Fruit fly (Drosophila melanogaster): ENCODE data around the gene Josd.
A peak's percentile ranks its signal among the peaks of the same experiment; 100 is the strongest.

Gene Josd

dm6 chrX:6283470-6283869 lies 22.5 kb downstream of the Josd start, which contains the start of gene CG11700:
Gene CG11700 (minus strand): TSS chrX:6283575.
- TF ChIP-seq h (optimal IDR thresholded peaks at IDR 0.05) (no peak), psq (optimal IDR thresholded peaks at IDR 0.05) (no peak), Sin3A (optimal IDR thresholded peaks at IDR 0.05) (no peak), Myc (optimal IDR thresholded peaks at IDR 0.05) (no peak), insv (optimal IDR thresholded peaks at IDR 0.05) (no peak), ttk (optimal IDR thresholded peaks at IDR 0.05) (no peak)

- TF ChIP-seq insv (optimal IDR thresholded peaks at IDR 0.05) = no peak
Observed at dm6 chrX:6287842-6288241, 26.9 kb downstream of the Josd start, which contains the start of the genes Top3beta and wuho. Gene Top3beta (minus strand): TSS chrX:6287990. Gene wuho (plus strand): TSS chrX:6288100.

- TF ChIP-seq h (optimal IDR thresholded peaks at IDR 0.05) = no peak
- peak; percentile 98 for TF ChIP-seq insv (optimal IDR thresholded peaks at IDR 0.05)
Observed at dm6 chrX:6291083-6291699, 30.2 kb downstream of the Josd start, which contains the start of the genes Rpt4 and mldr. Gene Rpt4 (minus strand): TSS chrX:6291245. Gene mldr (plus strand): TSS chrX:6291303.

dm6 chrX:6294243-6294642 lies 33.3 kb downstream of the Josd start, which contains the start of gene CG15892:
Gene CG15892 (minus strand): TSS chrX:6294343.
- TF ChIP-seq h (optimal IDR thresholded peaks at IDR 0.05) (no peak), Sin3A (optimal IDR thresholded peaks at IDR 0.05) (no peak), ttk (optimal IDR thresholded peaks at IDR 0.05) (no peak), psq (optimal IDR thresholded peaks at IDR 0.05) (no peak), Myc (optimal IDR thresholded peaks at IDR 0.05) (no peak), insv (optimal IDR thresholded peaks at IDR 0.05) (no peak)

DNA sequence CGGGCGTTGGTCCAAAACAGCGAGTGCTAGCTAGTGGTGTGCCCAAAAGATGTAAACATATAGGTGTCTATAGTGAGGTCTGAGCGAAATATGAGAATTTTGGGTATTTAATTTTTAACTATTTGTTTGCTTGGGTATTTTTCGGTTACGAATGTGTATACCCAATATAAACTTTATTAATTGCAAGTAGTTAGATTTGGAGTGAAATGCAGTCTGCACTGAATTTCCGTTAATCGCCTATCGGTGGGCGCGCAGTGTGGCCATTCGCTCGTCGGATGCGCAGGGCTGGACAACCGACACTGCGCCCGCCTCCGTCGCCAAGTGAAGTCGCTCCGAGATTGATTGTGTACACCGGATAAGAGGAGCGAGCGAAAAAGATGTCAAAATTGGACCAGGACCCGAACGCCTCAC lies 34.2 kb downstream of the Josd start, which contains the start of the genes CG15891 and CG3815:
Gene CG15891 (minus strand): TSS at position 217 of the 411 bp plus-strand sequence.
Gene CG3815 (plus strand): TSS at position 261 of the 411 bp plus-strand sequence.
- TF ChIP-seq Myc (optimal IDR thresholded peaks at IDR 0.05) = no peak
- TF ChIP-seq psq (optimal IDR thresholded peaks at IDR 0.05) = no peak
- TF ChIP-seq Sin3A (optimal IDR thresholded peaks at IDR 0.05) = no peak
- TF ChIP-seq insv (optimal IDR thresholded peaks at IDR 0.05) = no peak
- TF ChIP-seq h (optimal IDR thresholded peaks at IDR 0.05) = no peak
- no peak for TF ChIP-seq ttk (optimal IDR thresholded peaks at IDR 0.05)

dm6 chrX:6301052-6301451 lies 40.1 kb downstream of the Josd start, which contains the start of gene CG12219:
Gene CG12219 (minus strand): TSS chrX:6301285.
- TF ChIP-seq h (optimal IDR thresholded peaks at IDR 0.05) (no peak), Sin3A (optimal IDR thresholded peaks at IDR 0.05) (no peak), ttk (optimal IDR thresholded peaks at IDR 0.05) (no peak), psq (optimal IDR thresholded peaks at IDR 0.05) (no peak), Myc (optimal IDR thresholded peaks at IDR 0.05) (no peak), insv (optimal IDR thresholded peaks at IDR 0.05) (no peak)

- TF ChIP-seq Sin3A (optimal IDR thresholded peaks at IDR 0.05) = no peak
- no peak for TF ChIP-seq h (optimal IDR thresholded peaks at IDR 0.05)
- no peak for TF ChIP-seq ttk (optimal IDR thresholded peaks at IDR 0.05)
- no peak for TF ChIP-seq Myc (optimal IDR thresholded peaks at IDR 0.05)
- TF ChIP-seq psq (optimal IDR thresholded peaks at IDR 0.05) = no peak
- TF ChIP-seq insv (optimal IDR thresholded peaks at IDR 0.05) = no peak
Observed at dm6 chrX:6303196-6303595, 42.2 kb downstream of the Josd start.

- TF ChIP-seq psq (optimal IDR thresholded peaks at IDR 0.05) (no peak), Myc (optimal IDR thresholded peaks at IDR 0.05) (no peak), h (optimal IDR thresholded peaks at IDR 0.05) (no peak), Sin3A (optimal IDR thresholded peaks at IDR 0.05) (no peak), ttk (optimal IDR thresholded peaks at IDR 0.05) (no peak), insv (optimal IDR thresholded peaks at IDR 0.05) (no peak)
Observed at dm6 chrX:6303675-6304074, 42.7 kb downstream of the Josd start, which contains the start of gene CG3823. Gene CG3823 (plus strand): TSS chrX:6303975.

DNA sequence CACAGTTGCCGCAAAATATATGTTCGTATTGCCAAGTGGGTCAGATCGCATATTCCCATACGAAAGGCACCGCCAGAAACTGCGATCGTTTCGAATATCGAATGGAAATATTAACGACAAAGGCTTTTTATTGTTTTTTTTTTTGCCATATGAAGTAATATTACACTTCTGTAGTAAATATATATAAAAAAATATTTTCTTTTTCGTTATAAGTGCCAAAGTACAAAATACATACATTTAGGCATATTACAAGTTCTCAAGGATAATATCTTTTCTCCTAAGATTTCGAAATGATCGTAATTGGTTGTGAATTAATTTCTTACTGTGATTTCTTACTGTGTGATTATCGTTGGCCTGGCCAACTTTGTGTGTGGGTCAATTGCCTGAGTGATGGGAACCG lies 43.2 kb downstream of the Josd start:
- TF ChIP-seq psq (optimal IDR thresholded peaks at IDR 0.05) (no peak), Sin3A (optimal IDR thresholded peaks at IDR 0.05) (no peak), h (optimal IDR thresholded peaks at IDR 0.05) (no peak), Myc (optimal IDR thresholded peaks at IDR 0.05) (no peak)

DNA sequence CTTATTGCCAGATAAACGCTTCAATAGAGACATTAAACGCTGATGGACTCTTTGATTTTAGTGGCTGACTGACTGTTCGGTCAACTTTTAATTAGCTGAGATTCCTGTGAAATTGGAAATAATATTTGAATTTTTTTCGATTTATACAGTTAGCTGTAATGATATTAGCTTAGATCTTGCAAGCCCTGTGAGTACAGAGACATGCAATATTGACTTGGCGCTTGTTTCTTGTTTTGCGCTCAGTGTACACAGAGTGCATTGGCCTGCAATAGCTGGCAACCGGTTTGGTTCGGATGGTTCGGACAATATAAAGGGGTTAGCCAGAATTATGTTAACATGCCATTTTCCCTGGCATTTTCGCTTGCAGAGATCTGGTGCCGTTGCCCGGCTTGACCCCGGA lies 44.3 kb downstream of the Josd start:
- TF ChIP-seq insv (optimal IDR thresholded peaks at IDR 0.05) (no peak), Sin3A (optimal IDR thresholded peaks at IDR 0.05) (no peak), h (optimal IDR thresholded peaks at IDR 0.05) (no peak), Myc (optimal IDR thresholded peaks at IDR 0.05) (no peak), ttk (optimal IDR thresholded peaks at IDR 0.05) (no peak), psq (optimal IDR thresholded peaks at IDR 0.05) (no peak)

DNA sequence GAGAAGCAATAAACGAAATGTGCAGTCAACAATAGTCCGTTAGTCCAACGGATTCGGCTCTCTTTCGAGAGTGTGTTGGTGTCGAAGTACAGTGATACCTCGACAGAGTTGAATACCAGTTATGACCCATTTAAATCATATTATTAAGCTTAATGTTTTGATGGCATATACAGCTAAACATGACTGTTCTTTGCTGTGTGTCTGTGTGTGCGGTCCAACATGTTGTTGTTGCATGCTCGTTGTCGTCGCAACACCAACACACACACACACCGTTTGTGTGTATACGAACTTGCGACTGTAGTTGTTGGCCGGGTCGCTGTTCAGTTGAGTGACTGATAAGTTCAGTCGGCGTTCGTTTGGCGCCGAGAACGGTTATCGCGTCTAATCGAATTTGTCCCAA lies 47.9 kb downstream of the Josd start, which contains the start of gene CG15894:
Gene CG15894 (plus strand): TSS at position 361 of the 400 bp plus-strand sequence.
- TF ChIP-seq insv (optimal IDR thresholded peaks at IDR 0.05) (no peak), psq (optimal IDR thresholded peaks at IDR 0.05) (no peak), Myc (optimal IDR thresholded peaks at IDR 0.05) (no peak), Sin3A (optimal IDR thresholded peaks at IDR 0.05) (no peak), ttk (optimal IDR thresholded peaks at IDR 0.05) (no peak), h (optimal IDR thresholded peaks at IDR 0.05) (no peak)

DNA sequence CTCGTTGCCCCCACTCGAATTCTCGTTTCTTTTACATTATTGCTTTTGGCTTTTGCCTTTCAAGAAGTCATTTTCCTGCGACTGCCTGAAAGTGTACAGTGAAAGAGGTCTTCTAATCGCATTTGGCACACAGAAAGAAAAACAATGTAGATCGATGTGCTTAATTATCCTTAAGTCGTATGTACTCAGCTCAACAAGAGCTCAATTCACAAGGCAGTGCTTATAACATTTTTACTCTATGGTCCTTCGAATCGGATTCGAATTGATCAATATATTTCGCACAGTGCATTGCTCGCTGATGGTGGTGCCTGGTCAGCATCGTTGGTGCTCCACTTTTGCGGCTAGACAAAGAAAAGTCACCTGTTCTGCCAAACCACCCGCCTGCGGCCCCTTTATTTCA lies 49.4 kb downstream of the Josd start:
- TF ChIP-seq Sin3A (optimal IDR thresholded peaks at IDR 0.05) (no peak), Myc (optimal IDR thresholded peaks at IDR 0.05) (no peak), ttk (optimal IDR thresholded peaks at IDR 0.05) (no peak), psq (optimal IDR thresholded peaks at IDR 0.05) (no peak), insv (optimal IDR thresholded peaks at IDR 0.05) (no peak), h (optimal IDR thresholded peaks at IDR 0.05) (no peak)

DNA sequence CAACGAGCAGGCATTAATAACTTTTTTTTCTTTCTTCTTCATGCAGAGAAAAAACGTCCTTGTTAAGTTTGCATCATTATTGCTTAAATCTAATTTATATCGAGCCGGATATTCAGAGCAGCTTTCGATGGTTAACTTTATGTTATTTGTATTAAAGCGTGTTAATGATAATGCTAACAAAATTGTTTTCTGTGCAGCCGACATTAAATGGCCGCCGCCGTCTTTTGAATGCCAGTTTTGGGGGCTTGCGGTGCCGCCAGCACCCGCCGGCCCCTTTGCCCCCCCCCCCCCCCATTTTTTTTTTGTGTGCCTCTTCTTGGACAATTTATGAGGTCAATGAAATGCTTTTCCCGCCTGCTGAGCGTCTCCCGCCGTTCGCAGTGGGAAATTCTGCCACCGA lies 50.5 kb downstream of the Josd start:
- TF ChIP-seq h (optimal IDR thresholded peaks at IDR 0.05) = no peak
- no peak for TF ChIP-seq psq (optimal IDR thresholded peaks at IDR 0.05)
- TF ChIP-seq ttk (optimal IDR thresholded peaks at IDR 0.05) = no peak
- no peak for TF ChIP-seq Sin3A (optimal IDR thresholded peaks at IDR 0.05)
